Worm (Caenorhabditis elegans): ENCODE measurements around the gene F38B2.4.

- TF ChIP-seq ama-1 (optimal IDR thresholded peaks at IDR 0.05) (peak; percentile 5), jun-1 (tag; optimal IDR thresholded peaks at IDR 0.05) (no peak), snpc-4 (tag; optimal IDR thresholded peaks at IDR 0.05) (no peak), pha-4 (tag; optimal IDR thresholded peaks at IDR 0.05) (no peak), tbx-2 (tag; optimal IDR thresholded peaks at IDR 0.05) (no peak)
Measured at ce11 chrX:11240585-11241115, 46.9 kb downstream of the F38B2.4 start, which contains the start of gene C34F6.10.
